Worm (Caenorhabditis elegans) whole organism, L1 larva: ENCODE data around the gene T13G4.7.
A peak's percentile ranks its signal among the peaks of the same experiment; 100 is the strongest.

Experiments
- C04F5.9 ChIP-seq: sonication (generic microtip); optimal IDR thresholded peaks from 2 replicates; lab custom pipeline; 2016; ENCODE audit warnings: missing genetic modification characterization, missing compliant biosample characterization
- C16A3.4 ChIP-seq: fragments of 150-350 bp; optimal IDR thresholded peaks from 2 replicates; lab custom pipeline; 2014; ENCODE audit warnings: missing biosample characterization, missing genetic modification characterization
- C34B4.2 ChIP-seq: sonication (generic microtip); optimal IDR thresholded peaks from 2 replicates; lab custom pipeline; 2017; ENCODE audit warnings: mild to moderate bottlenecking, missing genetic modification characterization, missing compliant biosample characterization
- F16B12.6 ChIP-seq: fragments of 150-350 bp; optimal IDR thresholded peaks from 2 replicates; lab custom pipeline; 2014; ENCODE audit warnings: missing biosample characterization, missing genetic modification characterization
- aha-1 ChIP-seq: fragments of 150-350 bp; optimal IDR thresholded peaks from 2 replicates; lab custom pipeline; 2014; ENCODE audit warnings: missing biosample characterization, missing genetic modification characterization
- blmp-1 ChIP-seq: fragments of 150-350 bp; optimal IDR thresholded peaks from 2 replicates; lab custom pipeline; 2014; ENCODE audit warnings: missing biosample characterization, missing genetic modification characterization
- ceh-8 ChIP-seq: fragments of 200-800 bp; sonication (Bioruptor generic); optimal IDR thresholded peaks from 2 replicates; lab custom pipeline; 2018; ENCODE audit warnings: mild to moderate bottlenecking, missing genetic modification characterization, moderate library complexity, missing compliant biosample characterization
- ceh-90 ChIP-seq: sonication (generic microtip); optimal IDR thresholded peaks from 2 replicates; lab custom pipeline; 2016; ENCODE audit warnings: missing genetic modification characterization, missing compliant biosample characterization
- efl-1 ChIP-seq, 4 experiments: fragments of 150-350 bp; optimal IDR thresholded peaks in 3 of 4; peaks in 1 of 4; 1 replicate in 1 of 4; 2 replicates in 3 of 4; lab custom pipeline; 2014; ENCODE audit warnings: missing biosample characterization in 2 of 4, missing genetic modification characterization in 2 of 4, missing genetic modification reagents in 2 of 4
- efl-3 ChIP-seq: fragments of 200-800 bp; sonication (Bioruptor generic); optimal IDR thresholded peaks from 2 replicates; lab custom pipeline; 2018; ENCODE audit warnings: mild to moderate bottlenecking, missing genetic modification characterization, missing compliant biosample characterization
- egl-13 ChIP-seq: sonication (generic microtip); optimal IDR thresholded peaks from 2 replicates; lab custom pipeline; 2016; ENCODE audit warnings: missing genotype, missing genetic modification reagents, missing genetic modification characterization, missing compliant biosample characterization
- ets-5 ChIP-seq: fragments of 200-800 bp; sonication (Bioruptor generic); IDR thresholded peaks from 2 replicates; pipeline ENCODE4 v1.3.6; 2022; ENCODE audit warnings: missing genetic modification characterization, missing compliant biosample characterization
- fkh-10 ChIP-seq: sonication (generic microtip); optimal IDR thresholded peaks from 2 replicates; lab custom pipeline; 2017; ENCODE audit warnings: missing biosample characterization, missing genetic modification reagents, missing genetic modification characterization
- fkh-4 ChIP-seq: sonication (generic microtip); optimal IDR thresholded peaks from 2 replicates; lab custom pipeline; 2016; ENCODE audit warnings: missing compliant biosample characterization, missing genetic modification characterization, borderline replicate concordance
- hpl-2 ChIP-seq: fragments of 150-350 bp; optimal IDR thresholded peaks from 2 replicates; lab custom pipeline; 2014; ENCODE audit warnings: missing biosample characterization, missing genetic modification reagents, missing genetic modification characterization
- jun-1 ChIP-seq: fragments of 150-350 bp; optimal IDR thresholded peaks from 2 replicates; lab custom pipeline; 2014; ENCODE audit warnings: missing biosample characterization, missing genetic modification reagents, missing genetic modification characterization
- lin-14 ChIP-seq: fragments of 200-800 bp; sonication (Bioruptor generic); optimal IDR thresholded peaks from 2 replicates; lab custom pipeline; 2018; ENCODE audit warnings: mild to moderate bottlenecking, missing genetic modification characterization, moderate library complexity, missing compliant biosample characterization
- lin-35 ChIP-seq, 2 experiments: fragments of 150-350 bp; optimal IDR thresholded peaks; 2 replicates each; lab custom pipeline; 2014; ENCODE audit warnings: missing biosample characterization in 2 of 2, missing genetic modification characterization in 2 of 2, missing genetic modification reagents in 2 of 2
- lir-3 ChIP-seq: sonication (generic microtip); optimal IDR thresholded peaks from 2 replicates; lab custom pipeline; 2016; ENCODE audit warnings: mild to moderate bottlenecking, missing genetic modification characterization, moderate library complexity, missing compliant biosample characterization; ENCODE audit not compliant: poor library complexity
- mdl-1 ChIP-seq, 2 experiments: fragments of 150-350 bp; optimal IDR thresholded peaks; 2 replicates each; lab custom pipeline; 2014 to 2017; ENCODE audit warnings: missing biosample characterization in 2 of 2, missing genetic modification characterization in 2 of 2, inconsistent platforms in 1 of 2
- nhr-11 ChIP-seq: fragments of 150-350 bp; optimal IDR thresholded peaks from 2 replicates; lab custom pipeline; 2014; ENCODE audit warnings: missing biosample characterization, missing genetic modification characterization
- nhr-19 ChIP-seq: fragments of 200-800 bp; sonication (Bioruptor generic); conservative IDR thresholded peaks from 2 replicates; pipeline ENCODE4 v1.3.6; 2022; ENCODE audit warnings: missing genetic modification characterization, missing compliant biosample characterization
- nhr-28 ChIP-seq: fragments of 150-350 bp; optimal IDR thresholded peaks from 2 replicates; lab custom pipeline; 2014; ENCODE audit warnings: missing biosample characterization, missing genetic modification characterization
- nhr-47 ChIP-seq: sonication (generic microtip); optimal IDR thresholded peaks from 2 replicates; lab custom pipeline; 2016; ENCODE audit warnings: mild to moderate bottlenecking, missing genetic modification characterization, moderate library complexity, missing compliant biosample characterization
- nhr-71 ChIP-seq: sonication (generic microtip); optimal IDR thresholded peaks from 2 replicates; lab custom pipeline; 2016; ENCODE audit warnings: mild to moderate bottlenecking, missing genetic modification characterization, moderate library complexity, missing compliant biosample characterization
- nhr-84 ChIP-seq: sonication (generic microtip); optimal IDR thresholded peaks from 2 replicates; lab custom pipeline; 2017; ENCODE audit warnings: missing biosample characterization, missing genetic modification characterization
- nhr-90 ChIP-seq: sonication (generic microtip); optimal IDR thresholded peaks from 2 replicates; lab custom pipeline; 2016; ENCODE audit warnings: mild to moderate bottlenecking, missing genetic modification characterization, missing compliant biosample characterization; ENCODE audit not compliant: poor library complexity
- skn-1 ChIP-seq: fragments of 150-350 bp; optimal IDR thresholded peaks from 2 replicates; lab custom pipeline; 2014; ENCODE audit warnings: missing biosample characterization, missing genetic modification characterization
- snpc-4 ChIP-seq: fragments of 150-350 bp; optimal IDR thresholded peaks from 2 replicates; lab custom pipeline; 2014; ENCODE audit warnings: missing biosample characterization, missing genetic modification characterization
- sox-4 ChIP-seq: sonication (generic microtip); optimal IDR thresholded peaks from 2 replicates; lab custom pipeline; 2016; ENCODE audit warnings: missing genetic modification characterization, missing compliant biosample characterization
- sup-37 ChIP-seq: fragments of 200-800 bp; sonication (Bioruptor generic); optimal IDR thresholded peaks from 2 replicates; lab custom pipeline; 2018; ENCODE audit warnings: mild to moderate bottlenecking, missing genetic modification characterization, missing compliant biosample characterization
- unc-30 ChIP-seq: sonication (generic microtip); optimal IDR thresholded peaks from 2 replicates; lab custom pipeline; 2017; ENCODE audit warnings: missing biosample characterization, missing genetic modification characterization
- unc-86 ChIP-seq: sonication (generic microtip); optimal IDR thresholded peaks from 2 replicates; lab custom pipeline; 2016; ENCODE audit warnings: missing genetic modification characterization, missing compliant biosample characterization
- vab-15 ChIP-seq: sonication (generic microtip); optimal IDR thresholded peaks from 2 replicates; lab custom pipeline; 2017; ENCODE audit warnings: missing genotype, mild to moderate bottlenecking, missing genetic modification characterization, missing compliant biosample characterization

The T13G4.7 gene

DNA sequence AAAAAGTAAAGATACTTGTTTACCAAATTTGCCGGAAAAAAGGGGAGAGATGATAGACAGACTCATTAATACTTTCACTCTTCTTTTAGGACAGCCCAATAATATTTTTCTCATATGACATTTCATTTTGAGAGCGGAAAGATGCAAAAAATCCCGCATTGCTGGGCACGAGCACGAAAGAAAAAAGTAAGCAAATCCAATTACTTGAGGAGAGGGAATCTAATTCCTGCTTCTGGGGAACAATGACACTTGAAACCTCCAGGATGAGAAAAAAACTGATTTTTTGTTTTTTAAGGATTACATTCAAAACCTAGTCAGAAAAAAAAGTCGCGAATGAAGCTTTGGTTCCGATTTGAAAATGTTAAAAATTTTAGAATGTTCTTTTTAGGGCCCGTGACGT is 10.9 kb upstream of the T13G4.7 start:
- TF ChIP-seq ceh-8 (no peak), C04F5.9 (tag; lab: Kevin White, UChicago) (no peak), nhr-28 (tag; lab: Kevin White, UChicago) (no peak), nhr-11 (tag; lab: Kevin White, UChicago) (no peak), lin-14 (GFP tag; lab: Kevin White, UChicago) (peak; percentile 44), vab-15 (tag; lab: Kevin White, UChicago) (no peak), C34B4.2 (tag; lab: Kevin White, UChicago) (no peak), lir-3 (tag; lab: Kevin White, UChicago) (no peak), sup-37 (GFP tag; lab: Kevin White, UChicago) (no peak), fkh-4 (tag; lab: Kevin White, UChicago) (no peak), nhr-71 (tag; lab: Kevin White, UChicago) (no peak), fkh-10 (peak; percentile 83), unc-86 (no peak)

DNA sequence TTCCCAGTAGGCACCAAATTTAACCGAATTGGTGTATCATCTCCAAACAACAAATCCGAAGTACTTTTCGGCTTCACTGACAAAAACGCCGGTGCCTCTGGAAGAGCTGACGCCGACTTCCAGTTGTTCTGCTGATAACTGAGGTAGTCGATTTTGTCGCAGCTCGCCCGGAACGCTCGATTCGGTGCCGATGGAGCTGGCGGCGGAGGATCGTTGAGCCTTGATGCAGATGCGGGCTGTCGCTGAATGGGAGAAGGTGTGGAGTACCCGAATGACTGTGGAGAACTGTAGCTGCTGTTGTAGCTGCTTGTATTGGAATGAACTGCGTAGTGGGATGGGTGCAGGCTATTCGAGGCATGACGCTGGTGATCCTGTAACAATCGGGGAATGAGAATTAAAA is 7.2 kb upstream of the T13G4.7 start:
- TF ChIP-seq unc-30 = no peak
- TF ChIP-seq ceh-8 = no peak
- TF ChIP-seq nhr-47 (tag; lab: Kevin White, UChicago) = no peak
- TF ChIP-seq, all 84 proteins: peak for 0

DNA sequence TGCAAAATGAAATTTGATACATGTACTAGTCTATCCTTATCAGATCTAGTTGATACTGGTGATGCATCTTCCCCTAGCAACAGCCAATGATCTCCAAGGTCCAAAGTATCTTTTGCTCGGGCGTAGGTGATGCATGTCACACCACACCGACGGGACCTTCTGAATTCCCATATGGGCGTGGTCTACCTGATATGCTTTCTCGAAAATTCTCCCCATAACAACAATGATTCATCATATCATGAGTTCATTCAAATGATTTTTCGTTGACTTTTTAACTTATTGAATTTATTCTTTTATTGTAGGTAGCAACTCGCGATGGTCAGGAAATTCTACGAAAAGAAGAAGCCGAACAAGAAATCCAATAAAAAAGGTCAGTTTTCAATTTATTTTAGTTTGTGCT is 3.2 kb upstream of the T13G4.7 start, which contains the start of gene C46H3.1:
TSS of gene C46H3.1 (plus strand) at position 301 of the 400 bp plus-strand sequence.
- TF ChIP-seq nhr-19 (no peak), fkh-10 (peak; percentile 36), nhr-71 (tag; lab: Kevin White, UChicago) (no peak)

DNA sequence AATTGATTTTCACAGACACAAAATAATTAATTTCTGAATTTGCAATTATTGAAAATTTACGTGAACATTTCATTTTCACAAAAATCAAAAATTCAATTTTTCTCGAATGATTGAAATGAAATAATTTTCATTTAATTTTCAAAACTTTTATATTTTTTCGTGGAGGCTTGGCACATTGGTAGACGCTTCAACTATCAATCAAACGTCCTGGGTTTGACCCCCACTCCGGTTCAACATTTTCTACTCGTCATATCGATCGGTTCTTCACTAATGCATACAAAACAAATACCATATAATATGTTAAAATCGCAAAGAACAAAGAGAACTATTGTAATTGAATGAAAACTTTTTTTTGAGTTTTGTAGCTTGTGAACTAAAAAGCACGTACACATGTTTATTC is 2.0 kb upstream of the T13G4.7 start:
- no peak for TF ChIP-seq F16B12.6
- TF ChIP-seq C16A3.4 (tag; lab: Kevin White, UChicago) = no peak

DNA sequence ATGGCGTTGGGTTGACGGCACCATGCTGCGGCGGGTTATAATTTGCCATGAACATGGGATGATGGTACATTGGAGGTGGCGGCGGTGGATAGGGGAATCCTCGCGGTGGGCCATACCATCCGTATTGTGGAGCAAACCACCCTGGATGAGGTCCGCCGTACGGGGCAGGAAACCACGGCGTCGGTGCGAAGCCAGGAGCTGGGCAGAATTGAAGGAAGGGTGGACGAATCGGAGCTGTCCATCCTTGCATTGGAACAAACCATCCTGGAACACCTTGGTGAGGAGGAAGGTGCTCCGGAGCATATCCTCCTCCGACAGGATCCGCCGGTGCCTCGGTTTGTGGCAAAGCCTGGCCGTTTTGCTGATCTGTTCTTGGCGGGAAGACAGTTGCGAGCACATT is 3.3 kb downstream of the T13G4.7 start:
- TF ChIP-seq hpl-2 (GFP tag; lab: Kevin White, UChicago) (no peak), lin-35 (GFP tag; optimal IDR thresholded peaks at IDR 0.05; lab: Kevin White, UChicago) (no peak), efl-1 (optimal IDR thresholded peaks at IDR 0.05; lab: Kevin White, UChicago) (no peak), efl-1 (GFP tag; optimal IDR thresholded peaks at IDR 0.05 in 1 of 2; lab: Kevin White, UChicago) (peak in 1 of 2 experiments; percentile 22), nhr-84 (no peak)

DNA sequence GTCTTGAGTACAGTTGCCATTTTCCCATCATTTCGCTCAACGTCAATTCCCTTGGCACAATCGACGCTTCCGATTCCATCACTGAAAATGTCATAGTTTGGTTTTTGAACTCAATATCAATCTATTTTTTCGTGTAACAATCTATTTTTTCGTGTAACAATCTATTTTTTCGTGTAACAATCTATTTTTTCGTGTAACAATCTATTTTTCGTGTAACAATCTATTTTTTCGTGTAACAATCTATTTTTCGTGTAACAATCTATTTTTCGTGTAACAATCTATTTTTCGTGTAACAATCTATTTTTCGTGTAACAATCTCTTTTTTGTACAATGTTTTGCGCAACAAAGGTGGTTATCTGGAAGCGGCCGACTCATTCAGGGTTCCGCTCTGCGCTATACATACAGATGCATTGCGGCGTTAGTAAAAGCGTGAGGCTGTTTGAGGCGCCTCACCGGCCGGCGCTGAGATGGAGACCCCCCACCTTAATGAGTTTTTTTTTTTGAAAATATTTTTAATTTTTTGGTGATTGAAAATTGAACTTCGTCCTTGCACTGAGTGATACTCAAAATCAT is 10.7 kb downstream of the T13G4.7 start:
- TF ChIP-seq snpc-4 (tag; lab: Kevin White, UChicago) = peak; percentile 68

DNA sequence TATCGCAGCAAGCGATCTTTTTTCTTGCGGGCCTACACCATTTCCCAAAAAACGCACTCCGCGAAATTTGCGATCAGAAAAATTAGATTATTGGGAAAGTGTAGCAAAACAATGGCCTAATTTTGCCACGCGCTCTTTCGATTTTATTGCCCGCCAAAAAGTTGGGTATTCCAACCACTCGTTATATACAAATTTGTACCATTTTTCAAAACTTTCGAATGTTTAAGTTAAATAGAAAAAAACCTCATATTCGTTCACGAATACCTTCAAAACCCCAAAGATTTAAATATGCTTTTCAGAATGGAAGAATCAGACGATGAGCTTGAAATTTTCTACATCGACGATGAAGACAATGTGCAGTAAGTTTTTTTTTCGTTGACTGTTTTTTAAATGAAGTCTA is 13.1 kb downstream of the T13G4.7 start, which contains the start of gene T13G4.1:
TSS of gene T13G4.1 (plus strand) at position 301 of the 400 bp plus-strand sequence.
- TF ChIP-seq ceh-90 = no peak
- TF ChIP-seq egl-13 = no peak
- no peak for TF ChIP-seq blmp-1 (tag; lab: Kevin White, UChicago)
- no peak for TF ChIP-seq skn-1
- no peak for TF ChIP-seq sox-4 (tag; lab: Kevin White, UChicago)
- TF ChIP-seq nhr-90 (tag; lab: Kevin White, UChicago) = no peak
- no peak for TF ChIP-seq jun-1 (tag; lab: Kevin White, UChicago)
- TF ChIP-seq mdl-1 (tag; optimal IDR thresholded peaks at IDR 0.05; lab: Kevin White, UChicago) = no peak
- TF ChIP-seq efl-3 (GFP tag; lab: Kevin White, UChicago) = no peak
- TF ChIP-seq ets-5 (GFP tag; lab: Robert Waterston, UW) = no peak
- no peak for TF ChIP-seq aha-1 (tag; lab: Kevin White, UChicago)
- TF ChIP-seq, all 84 proteins: peak for 0
